Fruit fly (Drosophila melanogaster): ENCODE results near the gene CG12170.
A peak's percentile ranks its signal among the peaks of the same experiment; 100 is the strongest.

CG12170 gene

DNA sequence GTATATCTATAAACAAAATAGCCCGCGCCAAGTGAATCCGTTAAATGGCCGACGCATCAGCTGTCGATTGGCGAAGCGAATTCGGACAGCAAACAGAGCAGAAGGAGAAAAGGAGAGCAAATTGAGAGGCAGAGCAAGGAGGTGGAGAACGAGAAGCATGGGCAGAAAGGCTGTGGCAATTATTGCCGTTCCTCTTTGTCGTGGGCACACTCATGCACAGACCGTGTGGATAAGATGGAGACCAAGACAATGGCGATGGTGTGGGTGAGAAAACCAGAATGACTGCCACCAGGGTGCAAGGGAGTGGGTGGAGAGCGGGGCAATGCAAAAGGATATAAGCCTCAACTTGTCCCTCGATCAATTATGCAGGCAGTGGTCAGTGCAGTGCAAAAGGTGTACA lies 25.9 kb upstream of the CG12170 start:
- no peak for TF ChIP-seq Pif1A (GFP tag; optimal IDR thresholded peaks at IDR 0.05)
- TF ChIP-seq EcR (GFP tag; optimal IDR thresholded peaks at IDR 0.05), result peak; percentile 51

DNA sequence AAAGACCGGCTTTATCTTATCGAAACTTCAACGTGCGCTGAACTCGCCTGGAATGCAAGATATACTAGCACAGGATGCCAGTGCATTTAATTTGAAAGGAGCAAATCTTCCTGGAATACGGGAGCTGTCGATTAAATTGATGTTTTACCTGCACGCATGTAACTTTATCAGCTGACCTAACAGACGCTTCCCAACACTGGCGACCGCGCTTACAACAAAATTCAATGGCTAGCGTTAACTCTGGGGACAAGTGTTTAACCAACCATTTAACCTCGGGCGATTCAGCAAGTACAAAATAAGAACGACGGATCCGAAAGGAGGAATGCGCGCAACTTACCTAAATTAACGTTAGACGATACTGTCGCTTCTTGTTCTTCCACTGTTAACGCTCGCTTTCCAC lies 25.3 kb upstream of the CG12170 start:
- no peak for TF ChIP-seq CG10348 (GFP tag; IDR thresholded peaks at IDR 0.05)
- TF ChIP-seq EcR (GFP tag; optimal IDR thresholded peaks at IDR 0.05), result no peak
- TF ChIP-seq gl (tag; optimal IDR thresholded peaks at IDR 0.05), result no peak
- no peak for TF ChIP-seq rn (GFP tag; IDR thresholded peaks at IDR 0.05)
- TF ChIP-seq CG8301 (tag; optimal IDR thresholded peaks at IDR 0.05), result no peak
- no peak for TF ChIP-seq CG8159 (tag; optimal IDR thresholded peaks at IDR 0.05)
- TF ChIP-seq fd96Ca (GFP tag; IDR thresholded peaks at IDR 0.05), result no peak
- no peak for TF ChIP-seq CG12605 (GFP tag; IDR thresholded peaks at IDR 0.05)
- TF ChIP-seq Ets98B (GFP tag; IDR thresholded peaks at IDR 0.05), result no peak
- TF ChIP-seq Snoo (tag; optimal IDR thresholded peaks at IDR 0.05), result no peak

DNA sequence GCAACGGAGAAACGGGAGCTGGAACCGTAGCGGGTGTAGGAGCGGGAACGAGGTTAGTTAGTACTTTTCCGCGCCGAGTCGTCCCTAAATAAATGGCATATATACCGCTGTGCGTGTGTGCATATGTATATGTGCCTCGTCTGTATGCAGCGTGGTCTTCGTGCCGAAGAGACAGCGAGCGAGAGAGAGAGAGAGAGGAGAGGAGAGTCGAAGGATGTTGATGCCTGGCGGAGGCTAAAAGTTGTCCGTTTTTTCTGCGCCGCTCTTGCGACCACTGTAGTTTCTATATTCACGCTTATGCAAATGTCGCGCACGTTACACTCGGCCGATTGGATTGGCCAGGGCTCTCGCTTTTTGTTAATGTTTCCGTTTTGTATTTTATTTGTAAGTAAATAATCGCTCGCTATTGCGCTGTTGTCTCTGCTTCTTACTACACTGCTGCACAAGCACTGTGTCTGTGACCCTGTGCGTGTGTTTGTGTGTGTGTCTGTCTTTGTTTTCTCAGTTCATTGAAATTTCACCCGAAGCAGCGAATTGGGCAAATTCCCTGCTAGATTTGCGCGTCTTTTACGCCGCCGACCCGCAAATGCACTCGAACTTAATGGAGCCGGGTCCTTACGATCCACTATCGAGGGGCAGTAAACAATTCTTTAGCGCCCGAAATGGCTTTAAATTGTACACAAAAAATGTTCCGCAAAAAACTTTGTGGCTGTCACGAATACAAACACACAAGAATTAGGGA lies 24.5 kb upstream of the CG12170 start, which contains the start of gene Rga:
Gene Rga (minus strand): TSS at position 741 of the 742 bp plus-strand sequence.
- TF ChIP-seq EcR (GFP tag; optimal IDR thresholded peaks at IDR 0.05) (peak; percentile 85), Pif1B (GFP tag; optimal IDR thresholded peaks at IDR 0.05) (no peak), CG14655 (GFP tag; optimal IDR thresholded peaks at IDR 0.05) (no peak), Pif1A (GFP tag; optimal IDR thresholded peaks at IDR 0.05) (no peak), CG12605 (GFP tag; IDR thresholded peaks at IDR 0.05) (0 out of 2 replicates have a peak, but pooled peaks have one; percentile 24), CG10348 (GFP tag; IDR thresholded peaks at IDR 0.05) (no peak)

DNA sequence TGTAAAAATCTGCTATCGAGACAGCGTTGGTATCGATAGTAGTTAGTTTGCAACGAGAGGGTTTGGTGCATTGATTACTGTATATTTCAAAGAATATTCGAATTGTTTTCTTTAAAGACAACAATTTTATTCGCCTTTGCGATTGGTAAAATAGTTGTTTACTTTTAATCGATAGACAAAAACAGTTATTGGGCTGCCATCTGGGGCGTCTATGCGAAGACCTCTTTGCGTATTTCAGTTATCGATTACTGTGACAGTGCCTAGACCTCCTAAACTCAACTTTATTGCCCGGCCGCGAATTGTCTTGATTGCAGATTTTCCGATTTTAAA lies 24.0 kb upstream of the CG12170 start, which contains the start of gene Atu:
Gene Atu (plus strand): TSS at position 245 of the 330 bp plus-strand sequence.
- TF ChIP-seq fd96Ca (GFP tag; IDR thresholded peaks at IDR 0.05) (no peak), CG8301 (tag; optimal IDR thresholded peaks at IDR 0.05) (no peak), CG8159 (tag; optimal IDR thresholded peaks at IDR 0.05) (no peak), CG10348 (GFP tag; IDR thresholded peaks at IDR 0.05) (no peak), gl (tag; optimal IDR thresholded peaks at IDR 0.05) (no peak), CG34367 (tag; optimal IDR thresholded peaks at IDR 0.05) (no peak)

DNA sequence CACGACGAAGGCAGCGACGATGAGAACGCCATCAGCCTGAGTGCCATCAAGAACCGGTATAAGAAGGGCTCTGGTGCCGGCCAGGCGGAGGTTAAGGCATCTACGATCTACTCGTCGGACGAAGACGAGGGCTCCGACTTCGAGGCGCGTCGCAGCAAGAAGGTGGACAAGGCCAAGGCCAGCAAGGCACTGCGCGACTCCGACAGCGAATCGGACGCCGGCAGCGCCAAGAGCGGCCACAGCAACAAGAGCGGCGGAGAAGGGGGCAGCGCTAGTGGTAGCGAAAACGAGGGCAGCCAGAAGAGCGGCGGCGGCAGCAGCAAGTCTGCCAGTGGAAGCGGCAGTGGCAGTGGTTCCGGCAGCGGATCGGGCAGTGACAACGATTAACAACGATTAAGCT lies 21.6 kb upstream of the CG12170 start:
- TF ChIP-seq EcR (GFP tag; optimal IDR thresholded peaks at IDR 0.05) (peak; percentile 85), CG13204 (GFP tag; optimal IDR thresholded peaks at IDR 0.05) (peak; percentile 79), CG8301 (tag; optimal IDR thresholded peaks at IDR 0.05) (no peak)

DNA sequence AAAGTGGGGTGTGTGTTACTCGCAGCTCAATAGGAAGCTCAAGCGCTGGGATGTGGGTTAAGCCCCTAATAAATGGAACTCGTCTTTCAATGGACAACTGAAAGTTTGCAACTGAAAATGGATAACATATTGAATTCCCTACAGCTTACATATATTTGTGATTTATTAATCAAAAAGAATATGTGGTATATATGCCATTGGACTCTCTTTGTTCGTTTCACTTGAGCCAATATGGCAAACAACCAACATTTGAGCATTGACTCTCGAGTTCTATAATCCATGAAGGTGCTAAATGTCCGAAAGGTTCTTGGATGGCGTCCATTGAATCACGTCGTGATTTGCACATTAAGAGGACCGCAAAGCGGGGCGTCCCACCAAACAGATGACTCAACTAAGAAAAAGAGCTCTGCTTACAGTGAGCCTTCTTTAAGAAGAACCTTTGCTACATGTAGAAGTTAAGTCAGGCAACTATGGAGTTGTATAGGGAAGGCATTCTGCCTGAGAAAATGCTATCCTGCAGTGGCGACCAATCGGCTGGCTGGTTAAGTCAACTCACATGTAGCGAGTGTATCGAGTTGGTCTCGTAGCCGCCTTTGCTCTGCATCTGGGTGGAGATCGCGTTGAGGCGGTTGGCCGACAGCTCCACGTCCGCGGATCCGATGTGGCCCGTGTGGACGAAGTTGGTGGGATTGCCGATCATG lies 19.0 kb upstream of the CG12170 start:
- peak; percentile 46; the same call in 2 of the 3 replicates for TF ChIP-seq CG4496 (GFP tag; IDR thresholded peaks at IDR 0.05)
- peak; percentile 16 for TF ChIP-seq Pif1A (GFP tag; optimal IDR thresholded peaks at IDR 0.05)
- peak; percentile 63 for TF ChIP-seq fd96Ca (GFP tag; IDR thresholded peaks at IDR 0.05)
- no peak for TF ChIP-seq Pif1B (GFP tag; optimal IDR thresholded peaks at IDR 0.05)
- peak; percentile 50 for TF ChIP-seq CG15710 (tag; optimal IDR thresholded peaks at IDR 0.05)
- peak; percentile 34 for TF ChIP-seq CG8159 (tag; optimal IDR thresholded peaks at IDR 0.05)
- TF ChIP-seq CG14655 (GFP tag; optimal IDR thresholded peaks at IDR 0.05), result no peak
- TF ChIP-seq CG10348 (GFP tag; IDR thresholded peaks at IDR 0.05), result no peak
- no peak for TF ChIP-seq CG12605 (GFP tag; IDR thresholded peaks at IDR 0.05)
- TF ChIP-seq gl (tag; optimal IDR thresholded peaks at IDR 0.05), result peak; percentile 7
- TF ChIP-seq CG32121 (GFP tag; IDR thresholded peaks at IDR 0.05), result peak; percentile 56
- TF ChIP-seq Snoo (tag; optimal IDR thresholded peaks at IDR 0.05), result peak; percentile 22
- TF ChIP-seq Ets98B (GFP tag; IDR thresholded peaks at IDR 0.05), result peak; percentile 55
- TF ChIP-seq CG13204 (GFP tag; optimal IDR thresholded peaks at IDR 0.05), result no peak
- peak; percentile 22 for TF ChIP-seq CG17806 (tag; optimal IDR thresholded peaks at IDR 0.05)
- TF ChIP-seq CG8301 (tag; optimal IDR thresholded peaks at IDR 0.05), result peak; percentile 53
- TF ChIP-seq CG9948 (tag; optimal IDR thresholded peaks at IDR 0.05), result peak; percentile 32

DNA sequence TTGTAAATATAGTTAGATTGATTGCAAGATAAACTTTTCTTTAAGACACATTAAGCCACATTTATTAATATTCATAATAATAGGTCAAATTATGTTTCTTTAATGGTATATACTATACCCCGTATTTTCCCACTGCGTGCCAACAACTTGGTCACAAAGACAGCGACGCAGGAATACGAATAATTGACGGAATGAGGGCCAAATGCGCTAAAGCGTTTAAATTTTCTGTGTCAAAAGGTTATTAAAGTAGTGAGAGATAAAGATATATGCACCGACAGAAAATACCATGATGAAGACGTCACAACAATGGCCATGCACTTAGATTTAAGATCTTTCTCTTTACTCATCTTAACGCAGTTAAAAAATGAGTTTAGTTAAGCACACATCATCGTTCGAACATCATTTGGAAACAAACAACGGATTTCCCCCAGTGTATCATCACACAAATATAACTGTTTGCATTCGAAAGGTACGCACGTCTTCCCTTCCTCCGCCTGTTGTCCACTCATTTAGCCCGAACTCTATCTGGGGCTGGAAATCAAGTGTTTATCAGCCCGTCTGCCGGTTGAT lies 16.6 kb upstream of the CG12170 start:
- TF ChIP-seq CG34367 (tag; optimal IDR thresholded peaks at IDR 0.05), result peak; percentile 30
- TF ChIP-seq CG15710 (tag; optimal IDR thresholded peaks at IDR 0.05), result peak; percentile 60
- peak; percentile 33; the same call in 1 of the 2 replicates for TF ChIP-seq CG32121 (GFP tag; IDR thresholded peaks at IDR 0.05)
- TF ChIP-seq CG10348 (GFP tag; IDR thresholded peaks at IDR 0.05), result no peak
- no peak for TF ChIP-seq D1 (tag; optimal IDR thresholded peaks at IDR 0.05)
- peak; percentile 61 for TF ChIP-seq Pif1A (GFP tag; optimal IDR thresholded peaks at IDR 0.05)
- TF ChIP-seq Ets98B (GFP tag; IDR thresholded peaks at IDR 0.05), result no peak; the same call in 1 of the 2 replicates
- TF ChIP-seq CG14655 (GFP tag; optimal IDR thresholded peaks at IDR 0.05), result peak; percentile 79
- no peak for TF ChIP-seq CG13204 (GFP tag; optimal IDR thresholded peaks at IDR 0.05)
- TF ChIP-seq CG9948 (tag; optimal IDR thresholded peaks at IDR 0.05), result peak; percentile 41
- peak; percentile 14 for TF ChIP-seq gl (tag; optimal IDR thresholded peaks at IDR 0.05)
- peak; percentile 30 for TF ChIP-seq CG12605 (GFP tag; IDR thresholded peaks at IDR 0.05)
- peak; percentile 64; the same call in 1 of the 3 replicates for TF ChIP-seq fd96Ca (GFP tag; IDR thresholded peaks at IDR 0.05)
- TF ChIP-seq Snoo (tag; optimal IDR thresholded peaks at IDR 0.05), result peak; percentile 60
- peak; percentile 51 for TF ChIP-seq rn (GFP tag; IDR thresholded peaks at IDR 0.05)
- TF ChIP-seq EcR (GFP tag; optimal IDR thresholded peaks at IDR 0.05), result no peak
- TF ChIP-seq Pif1B (GFP tag; optimal IDR thresholded peaks at IDR 0.05), result peak; percentile 34
- TF ChIP-seq CG8301 (tag; optimal IDR thresholded peaks at IDR 0.05), result peak; percentile 58
- peak; percentile 45 for TF ChIP-seq CG17806 (tag; optimal IDR thresholded peaks at IDR 0.05)
- TF ChIP-seq CG4496 (GFP tag; IDR thresholded peaks at IDR 0.05), result 0 out of 3 replicates have a peak, but pooled peaks have one; percentile 45
- TF ChIP-seq CG8159 (tag; optimal IDR thresholded peaks at IDR 0.05), result peak; percentile 70

Measured in whole organism, pupa.